Worm (Caenorhabditis elegans) whole organism, L4/young adult: ENCODE data around the gene F07E5.5.

Experiments used
- W03F9.2 ChIP-seq: fragments of 150-350 bp; optimal IDR thresholded peaks from 2 replicates; lab custom pipeline; 2014; ENCODE audit warnings: missing biosample characterization, missing genetic modification characterization
- dao-5 ChIP-seq: sonication (generic microtip); optimal IDR thresholded peaks from 2 replicates; lab custom pipeline; 2016; ENCODE audit warnings: missing genotype, missing genetic modification characterization, moderate library complexity, missing compliant biosample characterization
- him-1 ChIP-seq: sonication (generic microtip); optimal IDR thresholded peaks from 2 replicates; lab custom pipeline; 2016; ENCODE audit warnings: missing genotype, missing genetic modification reagents, missing genetic modification characterization, missing compliant biosample characterization

- TF ChIP-seq W03F9.2 (tag; lab: Kevin White, UChicago), result no peak
- no peak for TF ChIP-seq dao-5
- no peak for TF ChIP-seq him-1
Observed at ce11 chrII:2087206-2087605, 28.3 kb upstream of the F07E5.5 start.
